Worm (Caenorhabditis elegans) whole organism, L1 larva: Measurements from ENCODE around the gene H01M10.1.
A peak's percentile ranks its signal among the peaks of the same experiment; 100 is the strongest.

Experiments used
- C34B4.2 ChIP-seq: sonication (generic microtip); optimal IDR thresholded peaks from 2 replicates; lab custom pipeline; 2017; ENCODE audit warnings: mild to moderate bottlenecking, missing genetic modification characterization, missing compliant biosample characterization
- F16B12.6 ChIP-seq: fragments of 150-350 bp; optimal IDR thresholded peaks from 2 replicates; lab custom pipeline; 2014; ENCODE audit warnings: missing biosample characterization, missing genetic modification characterization
- aly-2 ChIP-seq: fragments of 150-350 bp; optimal IDR thresholded peaks from 2 replicates; lab custom pipeline; 2014; ENCODE audit warnings: missing biosample characterization, missing genetic modification characterization
- ceh-63 ChIP-seq: fragments of 200-800 bp; sonication (Bioruptor generic); optimal IDR thresholded peaks from 2 replicates; lab custom pipeline; 2018; ENCODE audit warnings: mild to moderate bottlenecking, missing genetic modification characterization, missing compliant biosample characterization
- ceh-88 ChIP-seq: fragments of 200-800 bp; sonication (Bioruptor generic); IDR thresholded peaks from 2 replicates; pipeline ENCODE4 v1.3.6; 2022; ENCODE audit warnings: missing genetic modification characterization, missing compliant biosample characterization
- ceh-90 ChIP-seq: sonication (generic microtip); optimal IDR thresholded peaks from 2 replicates; lab custom pipeline; 2016; ENCODE audit warnings: missing genetic modification characterization, missing compliant biosample characterization
- ces-1 ChIP-seq: fragments of 150-350 bp; optimal IDR thresholded peaks from 2 replicates; lab custom pipeline; 2014; ENCODE audit warnings: missing biosample characterization, missing genetic modification reagents, missing genetic modification characterization
- efl-3 ChIP-seq: fragments of 200-800 bp; sonication (Bioruptor generic); optimal IDR thresholded peaks from 2 replicates; lab custom pipeline; 2018; ENCODE audit warnings: mild to moderate bottlenecking, missing genetic modification characterization, missing compliant biosample characterization
- egl-27 ChIP-seq, 2 experiments: fragments of 150-350 bp in 1 of 2; sonication (generic microtip); optimal IDR thresholded peaks; 3 replicates each; lab custom pipeline; 2017 to 2018; ENCODE audit warnings: missing biosample characterization in 2 of 2, missing genetic modification characterization in 2 of 2, missing genetic modification reagents in 2 of 2
- elt-3 ChIP-seq, 6 experiments: fragments of 150-350 bp in 1 of 6; sonication (generic microtip); optimal IDR thresholded peaks; 2 replicates each; lab custom pipeline; 2017 to 2018; ENCODE audit warnings: missing biosample characterization in 6 of 6, missing genetic modification characterization in 6 of 6, inconsistent platforms in 1 of 6
- ets-5 ChIP-seq: fragments of 200-800 bp; sonication (Bioruptor generic); IDR thresholded peaks from 2 replicates; pipeline ENCODE4 v1.3.6; 2022; ENCODE audit warnings: missing genetic modification characterization, missing compliant biosample characterization
- fos-1 ChIP-seq: fragments of 150-350 bp; optimal IDR thresholded peaks from 2 replicates; lab custom pipeline; 2014; ENCODE audit warnings: missing biosample characterization, missing genetic modification characterization
- hlh-4 ChIP-seq: sonication (generic microtip); optimal IDR thresholded peaks from 2 replicates; lab custom pipeline; 2016; ENCODE audit warnings: mild to moderate bottlenecking, missing genetic modification characterization, missing compliant biosample characterization
- isw-1 ChIP-seq: fragments of 200-800 bp; sonication (Bioruptor generic); IDR thresholded peaks from 2 replicates; pipeline ENCODE4 v1.3.6; 2022; ENCODE audit warnings: missing genetic modification characterization, missing compliant biosample characterization
- lin-13 ChIP-seq: fragments of 150-350 bp; optimal IDR thresholded peaks from 2 replicates; lab custom pipeline; 2014; ENCODE audit warnings: missing biosample characterization, missing genetic modification reagents, missing genetic modification characterization
- lin-15B ChIP-seq: fragments of 150-350 bp; sonication (generic microtip); optimal IDR thresholded peaks from 3 replicates; lab custom pipeline; 2014; ENCODE audit warnings: missing biosample characterization, missing genetic modification characterization
- nhr-12 ChIP-seq: sonication (generic microtip); optimal IDR thresholded peaks from 2 replicates; lab custom pipeline; 2017; ENCODE audit warnings: missing biosample characterization, missing genetic modification characterization
- nhr-19 ChIP-seq: fragments of 200-800 bp; sonication (Bioruptor generic); conservative IDR thresholded peaks from 2 replicates; pipeline ENCODE4 v1.3.6; 2022; ENCODE audit warnings: missing genetic modification characterization, missing compliant biosample characterization
- nhr-20 ChIP-seq: sonication (generic microtip); optimal IDR thresholded peaks from 2 replicates; lab custom pipeline; 2016; ENCODE audit warnings: mild to moderate bottlenecking, missing genetic modification characterization, missing compliant biosample characterization
- nhr-237 ChIP-seq: fragments of 150-350 bp; optimal IDR thresholded peaks from 2 replicates; lab custom pipeline; 2014; ENCODE audit warnings: missing biosample characterization, missing genetic modification characterization
- nhr-71 ChIP-seq: sonication (generic microtip); optimal IDR thresholded peaks from 2 replicates; lab custom pipeline; 2016; ENCODE audit warnings: mild to moderate bottlenecking, missing genetic modification characterization, moderate library complexity, missing compliant biosample characterization
- nhr-85 ChIP-seq: sonication (generic microtip); peaks from one replicate; lab custom pipeline; 2016; ENCODE audit warnings: missing genetic modification characterization, inconsistent platforms, missing compliant biosample characterization
- pag-3 ChIP-seq: sonication (generic microtip); optimal IDR thresholded peaks from 2 replicates; lab custom pipeline; 2017; ENCODE audit warnings: missing genetic modification characterization, mild to moderate bottlenecking, missing compliant biosample characterization, antibody characterized with exemption, borderline replicate concordance; ENCODE audit not compliant: insufficient read depth
- pqm-1 ChIP-seq: sonication (generic microtip); optimal IDR thresholded peaks from 3 replicates; lab custom pipeline; 2017; ENCODE audit warnings: missing biosample characterization, missing genetic modification characterization
- skn-1 ChIP-seq: fragments of 150-350 bp; optimal IDR thresholded peaks from 2 replicates; lab custom pipeline; 2014; ENCODE audit warnings: missing biosample characterization, missing genetic modification characterization
- snu-23 ChIP-seq: sonication (generic microtip); optimal IDR thresholded peaks from 2 replicates; lab custom pipeline; 2016; ENCODE audit warnings: missing genetic modification characterization, missing compliant biosample characterization
- sox-4 ChIP-seq: sonication (generic microtip); optimal IDR thresholded peaks from 2 replicates; lab custom pipeline; 2016; ENCODE audit warnings: missing genetic modification characterization, missing compliant biosample characterization
- sptf-1 ChIP-seq: fragments of 150-350 bp; optimal IDR thresholded peaks from 2 replicates; lab custom pipeline; 2014; ENCODE audit warnings: missing biosample characterization, missing genetic modification characterization
- sup-37 ChIP-seq: fragments of 200-800 bp; sonication (Bioruptor generic); optimal IDR thresholded peaks from 2 replicates; lab custom pipeline; 2018; ENCODE audit warnings: mild to moderate bottlenecking, missing genetic modification characterization, missing compliant biosample characterization
- tlp-1 ChIP-seq: fragments of 150-350 bp; optimal IDR thresholded peaks from 2 replicates; lab custom pipeline; 2014; ENCODE audit warnings: missing biosample characterization, missing genetic modification characterization
- unc-30 ChIP-seq: sonication (generic microtip); optimal IDR thresholded peaks from 2 replicates; lab custom pipeline; 2017; ENCODE audit warnings: missing biosample characterization, missing genetic modification characterization
- unc-86 ChIP-seq: sonication (generic microtip); optimal IDR thresholded peaks from 2 replicates; lab custom pipeline; 2016; ENCODE audit warnings: missing genetic modification characterization, missing compliant biosample characterization
- vab-15 ChIP-seq: sonication (generic microtip); optimal IDR thresholded peaks from 2 replicates; lab custom pipeline; 2017; ENCODE audit warnings: missing genotype, mild to moderate bottlenecking, missing genetic modification characterization, missing compliant biosample characterization
- zip-4 ChIP-seq: fragments of 200-800 bp; sonication (Bioruptor generic); optimal IDR thresholded peaks from 2 replicates; lab custom pipeline; 2018; ENCODE audit warnings: mild to moderate bottlenecking, missing genetic modification characterization, moderate library complexity, missing compliant biosample characterization
- ztf-11 ChIP-seq, 2 experiments: sonication (generic microtip); optimal IDR thresholded peaks; 2 replicates each; lab custom pipeline; 2016 to 2017; ENCODE audit warnings: missing genetic modification characterization in 2 of 2, missing biosample characterization in 1 of 2, missing compliant biosample characterization in 1 of 2

H01M10.1 gene

DNA sequence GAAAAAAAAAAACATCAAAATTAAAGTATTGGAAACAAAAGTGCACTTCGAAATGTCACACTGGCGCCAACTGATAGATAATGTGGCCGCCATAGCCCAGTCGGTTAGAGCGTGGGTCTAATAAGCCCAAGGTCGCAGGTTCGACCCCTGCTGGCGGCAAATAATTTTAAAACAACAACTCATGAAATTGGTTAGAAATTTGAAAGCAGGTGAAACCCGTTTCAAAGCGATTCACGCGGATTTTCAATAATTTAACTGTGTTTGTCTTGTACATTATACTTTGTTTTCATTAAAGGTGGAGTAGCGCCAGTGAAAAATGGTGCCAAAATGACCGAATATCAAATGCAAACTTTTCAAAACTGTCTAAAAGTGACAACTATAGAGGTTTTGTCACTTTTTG lies 49.1 kb downstream of the H01M10.1 start (continued):
- TF ChIP-seq ceh-90 (tag; lab: Kevin White, UChicago) (no peak), nhr-20 (peak; percentile 10), elt-3 (tag; optimal IDR thresholded peaks at IDR 0.05; lab: Kevin White, UChicago) (no peak), ets-5 (GFP tag; lab: Robert Waterston, UW) (no peak), skn-1 (peak; percentile 58), unc-86 (no peak), unc-30 (tag; lab: Kevin White, UChicago) (no peak), nhr-19 (GFP tag; lab: Robert Waterston, UW) (no peak), vab-15 (tag; lab: Kevin White, UChicago) (no peak), pqm-1 (tag; lab: Kevin White, UChicago) (no peak), hlh-4 (tag; lab: Kevin White, UChicago) (no peak), nhr-237 (no peak), nhr-85 (tag; lab: Kevin White, UChicago) (no peak), sptf-1 (tag; lab: Kevin White, UChicago) (no peak), lin-13 (GFP tag; lab: Kevin White, UChicago) (no peak), pag-3 (tag; lab: Kevin White, UChicago) (no peak), efl-3 (no peak), sox-4 (tag; lab: Kevin White, UChicago) (no peak), sup-37 (no peak), zip-4 (no peak), tlp-1 (tag; lab: Kevin White, UChicago) (no peak), fos-1 (no peak), aly-2 (tag; lab: Kevin White, UChicago) (no peak), nhr-71 (tag; lab: Kevin White, UChicago) (peak; percentile 21), nhr-12 (tag; lab: Kevin White, UChicago) (no peak), isw-1 (no peak), F16B12.6 (no peak), ztf-11 (tag; optimal IDR thresholded peaks at IDR 0.05; lab: Kevin White, UChicago) (no peak), lin-15B (tag; lab: Kevin White, UChicago) (no peak), ceh-63 (no peak), C34B4.2 (tag; lab: Kevin White, UChicago) (no peak), ceh-88 (GFP tag; lab: Robert Waterston, UW) (no peak), ces-1 (GFP tag; lab: Kevin White, UChicago) (no peak), egl-27 (tag; optimal IDR thresholded peaks at IDR 0.05; lab: Kevin White, UChicago) (no peak), snu-23 (GFP tag; lab: Kevin White, UChicago) (peak; percentile 32)
- TF ChIP-seq, all 84 proteins: peak for 12
